Worm (Caenorhabditis elegans): ENCODE results near the gene mpst-2.

The mpst-2 gene

ce11 chrV:14924104-14924503 lies 30.8 kb upstream of the mpst-2 start, which contains the start of gene srg-54:
Gene srg-54, minus strand, starts transcription at chrV:14924204.
- TF ChIP-seq lin-54 (GFP tag; optimal IDR thresholded peaks at IDR 0.05) (no peak), B0019.2 (GFP tag; conservative IDR thresholded peaks at IDR 0.05) (no peak), ets-4 (GFP tag; optimal IDR thresholded peaks at IDR 0.05) (no peak), Y79H2A.3 (GFP tag; conservative IDR thresholded peaks at IDR 0.05) (no peak), K12H6.12 (tag; optimal IDR thresholded peaks at IDR 0.05) (no peak)

- no peak for TF ChIP-seq F22D6.2 (tag; optimal IDR thresholded peaks at IDR 0.05)
- TF ChIP-seq sptf-2 (GFP tag; optimal IDR thresholded peaks at IDR 0.05) = no peak
- TF ChIP-seq hrde-1 (tag; optimal IDR thresholded peaks at IDR 0.05; ENCODE audit: borderline replicate concordance) = no peak
- TF ChIP-seq athp-1 (tag; optimal IDR thresholded peaks at IDR 0.05) = no peak
- TF ChIP-seq nhr-80 (tag; optimal IDR thresholded peaks at IDR 0.05) = no peak
- TF ChIP-seq F37B4.10 (GFP tag; IDR thresholded peaks at IDR 0.05) = no peak
- no peak for TF ChIP-seq aptf-3 (GFP tag; IDR thresholded peaks at IDR 0.05)
- no peak for TF ChIP-seq lin-40 (tag; optimal IDR thresholded peaks at IDR 0.05)
- no peak for TF ChIP-seq T07F8.4 (tag; optimal IDR thresholded peaks at IDR 0.05)
- TF ChIP-seq lsl-1 (GFP tag; optimal IDR thresholded peaks at IDR 0.05) = no peak
- no peak for TF ChIP-seq snpc-1.3 (tag; optimal IDR thresholded peaks at IDR 0.05; ENCODE audit: insufficient read depth)
- no peak for TF ChIP-seq zim-3 (tag; optimal IDR thresholded peaks at IDR 0.05)
- TF ChIP-seq Y53F4B.3 (GFP tag; IDR thresholded peaks at IDR 0.05) = no peak
- no peak for TF ChIP-seq F23B12.7 (tag; optimal IDR thresholded peaks at IDR 0.05; ENCODE audit: insufficient read depth)
- TF ChIP-seq attf-5 (GFP tag; optimal IDR thresholded peaks at IDR 0.05) = no peak
- no peak for TF ChIP-seq ceh-40 (GFP tag; IDR thresholded peaks at IDR 0.05)
- no peak for TF ChIP-seq Y56A3A.18 (GFP tag; IDR thresholded peaks at IDR 0.05)
Observed at ce11 chrV:14921509-14921908, 28.3 kb upstream of the mpst-2 start, which contains the start of gene zmp-4. Gene zmp-4, minus strand, starts transcription at chrV:14921609.

DNA sequence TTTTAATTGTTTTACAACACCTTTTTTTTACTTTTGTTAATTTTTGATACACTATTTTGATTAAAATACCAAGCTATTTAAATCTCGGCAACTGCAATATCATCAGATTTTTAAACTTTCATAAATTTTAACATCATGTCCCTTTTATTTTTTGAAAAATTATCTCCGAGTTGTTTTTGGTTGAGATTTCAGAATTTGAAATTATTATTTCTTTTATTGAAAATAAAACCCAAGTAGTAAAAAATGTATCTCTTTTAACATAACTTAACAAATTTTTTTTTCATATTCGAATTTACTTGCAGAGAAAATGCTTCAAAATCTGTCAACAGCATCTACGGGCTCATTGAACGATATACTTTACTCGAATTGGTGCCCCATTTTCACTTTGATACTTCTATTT lies 22.3 kb upstream of the mpst-2 start, which contains the start of gene H12D21.11:
TSS of gene H12D21.11 (plus strand) at position 301 of the 400 bp plus-strand sequence.
- TF ChIP-seq ztf-25 (GFP tag; IDR thresholded peaks at IDR 0.05) (no peak), ccch-3 (GFP tag; optimal IDR thresholded peaks at IDR 0.05) (no peak), ztf-6 (GFP tag; IDR thresholded peaks at IDR 0.05) (no peak), pbrm-1 (GFP tag; IDR thresholded peaks at IDR 0.05) (no peak), unc-62 (GFP tag; optimal IDR thresholded peaks at IDR 0.05) (no peak), ztf-3 (GFP tag; optimal IDR thresholded peaks at IDR 0.05) (no peak), T26A5.8 (tag; optimal IDR thresholded peaks at IDR 0.05) (no peak), tbx-9 (tag; optimal IDR thresholded peaks at IDR 0.05; ENCODE audit: borderline replicate concordance) (no peak), let-607 (tag; optimal IDR thresholded peaks at IDR 0.05) (no peak), F57C9.4 (tag; optimal IDR thresholded peaks at IDR 0.05) (no peak), efl-1 (GFP tag; optimal IDR thresholded peaks at IDR 0.05) (no peak), hlh-26 (GFP tag; conservative IDR thresholded peaks at IDR 0.05) (no peak), lin-40 (tag; optimal IDR thresholded peaks at IDR 0.05) (no peak), madf-8 (GFP tag; conservative IDR thresholded peaks at IDR 0.05) (no peak), madf-3 (GFP tag; IDR thresholded peaks at IDR 0.05) (no peak), snpc-1.3 (tag; optimal IDR thresholded peaks at IDR 0.05; ENCODE audit: insufficient read depth) (no peak), gei-17 (GFP tag; optimal IDR thresholded peaks at IDR 0.05) (no peak)

Data from whole organism, young adult.